Worm (Caenorhabditis elegans) whole organism, L4 larva: ENCODE data around the gene Y62F5A.12.

ENCODE experiments used
- F44E2.7 ChIP-seq: fragments of 200-800 bp; sonication (Bioruptor generic); IDR thresholded peaks from 2 replicates; pipeline ENCODE4 v2.1.2; 2022; ENCODE audit warnings: missing genetic modification characterization, missing compliant biosample characterization
- aly-2 ChIP-seq: sonication (generic microtip); optimal IDR thresholded peaks from 2 replicates; lab custom pipeline; 2018; ENCODE audit warnings: missing biosample characterization, missing genetic modification characterization
- ama-1 ChIP-seq: fragments of 150-350 bp; optimal IDR thresholded peaks from 2 replicates; lab custom pipeline; 2014; ENCODE audit warnings: inconsistent platforms, mixed read lengths
- daf-8 ChIP-seq: fragments of 200-800 bp; sonication (Bioruptor generic); IDR thresholded peaks from 2 replicates; pipeline ENCODE4 v1.3.6; 2022; ENCODE audit warnings: missing genetic modification characterization, missing compliant biosample characterization
- egl-27 ChIP-seq: sonication (generic microtip); optimal IDR thresholded peaks from 3 replicates; lab custom pipeline; 2017; ENCODE audit warnings: missing biosample characterization, missing genetic modification reagents, missing genetic modification characterization
- lin-13 ChIP-seq: fragments of 150-350 bp; optimal IDR thresholded peaks from 2 replicates; lab custom pipeline; 2014; ENCODE audit warnings: missing biosample characterization, missing genetic modification reagents, missing genetic modification characterization
- lin-39 ChIP-seq: fragments of 150-350 bp; optimal IDR thresholded peaks from 2 replicates; lab custom pipeline; 2014; ENCODE audit warnings: missing biosample characterization, missing genetic modification reagents, missing genetic modification characterization
- nhr-10 ChIP-seq: fragments of 150-350 bp; optimal IDR thresholded peaks from 2 replicates; lab custom pipeline; 2014; ENCODE audit warnings: missing biosample characterization, missing genetic modification characterization
- nhr-28 ChIP-seq: fragments of 150-350 bp; optimal IDR thresholded peaks from 2 replicates; lab custom pipeline; 2014; ENCODE audit warnings: missing biosample characterization, missing genetic modification characterization
- nhr-48 ChIP-seq: sonication (generic microtip); optimal IDR thresholded peaks from 2 replicates; lab custom pipeline; 2016; ENCODE audit warnings: mild to moderate bottlenecking, missing genetic modification characterization, missing compliant biosample characterization
- nhr-76 ChIP-seq: fragments of 150-350 bp; optimal IDR thresholded peaks from 2 replicates; lab custom pipeline; 2014; ENCODE audit warnings: missing biosample characterization, missing genetic modification characterization
- zip-11 ChIP-seq: fragments of 200-800 bp; sonication (Bioruptor generic); IDR thresholded peaks from 2 replicates; pipeline ENCODE4 v1.3.6; 2022; ENCODE audit warnings: missing genetic modification characterization, missing compliant biosample characterization
- ztf-11 ChIP-seq: fragments of 150-350 bp; optimal IDR thresholded peaks from 2 replicates; lab custom pipeline; 2014; ENCODE audit warnings: missing biosample characterization, missing genetic modification characterization

DNA sequence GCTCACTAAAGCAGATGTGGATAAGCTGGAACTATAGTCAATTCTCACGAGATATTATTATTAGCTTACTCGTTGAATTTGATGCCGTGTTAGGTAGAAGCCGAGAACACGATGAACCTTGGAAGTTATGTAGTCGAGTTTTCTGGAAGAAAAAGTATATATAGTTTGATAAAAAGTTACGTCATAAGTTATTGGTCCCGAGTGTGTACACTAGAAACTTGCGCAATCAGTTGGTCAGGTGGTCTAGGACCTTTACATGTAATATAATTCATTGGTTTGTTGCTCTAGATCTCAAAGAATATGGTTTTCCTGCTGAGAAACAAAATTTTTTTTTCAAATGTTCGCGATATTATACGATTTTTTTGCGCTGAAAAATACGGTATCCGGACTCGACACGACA is 1.6 kb upstream of the Y62F5A.12 start:
- TF ChIP-seq nhr-28 (tag; lab: Kevin White, UChicago) = no peak
- no peak for TF ChIP-seq aly-2 (tag; lab: Kevin White, UChicago)
- no peak for TF ChIP-seq daf-8 (GFP tag; lab: Robert Waterston, UW)
- TF ChIP-seq ama-1 = no peak
- TF ChIP-seq nhr-76 (tag; lab: Kevin White, UChicago) = no peak
- no peak for TF ChIP-seq egl-27 (tag; lab: Kevin White, UChicago)
- TF ChIP-seq lin-39 (tag; lab: Kevin White, UChicago) = no peak
- TF ChIP-seq nhr-48 (tag; lab: Kevin White, UChicago) = no peak
- no peak for TF ChIP-seq zip-11
- no peak for TF ChIP-seq lin-13 (GFP tag; lab: Kevin White, UChicago)
- no peak for TF ChIP-seq ztf-11 (tag; lab: Kevin White, UChicago)
- TF ChIP-seq F44E2.7 (GFP tag; lab: Robert Waterston, UW) = no peak
- no peak for TF ChIP-seq nhr-10 (tag; lab: Kevin White, UChicago)
